Worm (Caenorhabditis elegans): ENCODE results near the gene trmt-10A.

Gene trmt-10A

ce11 chrIV:9953333-9953732 is 21.3 kb upstream of the trmt-10A start, which contains the start of gene gon-1:
Gene gon-1, minus strand, starts transcription at chrIV:9953433.
- TF ChIP-seq madf-2 (tag; optimal IDR thresholded peaks at IDR 0.05) (no peak), ttx-3 (tag; optimal IDR thresholded peaks at IDR 0.05) (no peak), sdc-2 (tag; optimal IDR thresholded peaks at IDR 0.05) (no peak), ceh-18 (tag; optimal IDR thresholded peaks at IDR 0.05) (no peak), ztf-16 (tag; optimal IDR thresholded peaks at IDR 0.05) (no peak), pha-4 (tag; optimal IDR thresholded peaks at IDR 0.05) (no peak), ceh-9 (tag; optimal IDR thresholded peaks at IDR 0.05) (no peak), hlh-6 (tag; optimal IDR thresholded peaks at IDR 0.05) (no peak), ceh-30 (tag; optimal IDR thresholded peaks at IDR 0.05) (no peak), lim-6 (tag; optimal IDR thresholded peaks at IDR 0.05) (no peak), ama-1 (optimal IDR thresholded peaks at IDR 0.05) (no peak)

- TF ChIP-seq ceh-18 (tag; optimal IDR thresholded peaks at IDR 0.05), result peak; percentile 40
- no peak for TF ChIP-seq ceh-24 (tag; optimal IDR thresholded peaks at IDR 0.05)
Measured at ce11 chrIV:9948035-9948434, 16.0 kb upstream of the trmt-10A start.

ce11 chrIV:9944279-9944678 is 12.3 kb upstream of the trmt-10A start:
- TF ChIP-seq pax-1 (tag; optimal IDR thresholded peaks at IDR 0.05) (no peak), ceh-9 (tag; optimal IDR thresholded peaks at IDR 0.05) (no peak), C38D4.7 (GFP tag; optimal IDR thresholded peaks at IDR 0.05) (no peak), sox-4 (tag; optimal IDR thresholded peaks at IDR 0.05) (no peak), ceh-31 (tag; optimal IDR thresholded peaks at IDR 0.05) (no peak), tbx-7 (tag; optimal IDR thresholded peaks at IDR 0.05) (no peak), K02D7.2 (tag; optimal IDR thresholded peaks at IDR 0.05) (no peak), pqm-1 (tag; optimal IDR thresholded peaks at IDR 0.05) (no peak), nhr-11 (tag; optimal IDR thresholded peaks at IDR 0.05) (no peak), hlh-15 (tag; optimal IDR thresholded peaks at IDR 0.05) (no peak), nfya-1 (tag; optimal IDR thresholded peaks at IDR 0.05) (no peak), pag-3 (tag; optimal IDR thresholded peaks at IDR 0.05; ENCODE audit: borderline replicate concordance) (no peak), fax-1 (tag; optimal IDR thresholded peaks at IDR 0.05) (no peak), ceh-14 (tag; optimal IDR thresholded peaks at IDR 0.05) (no peak), madf-2 (tag; optimal IDR thresholded peaks at IDR 0.05) (no peak), ceh-6 (GFP tag; optimal IDR thresholded peaks at IDR 0.05) (no peak), unc-42 (tag; optimal IDR thresholded peaks at IDR 0.05) (no peak)

- TF ChIP-seq ref-2 (tag; optimal IDR thresholded peaks at IDR 0.05) (no peak), K09A11.1 (tag; optimal IDR thresholded peaks at IDR 0.05; ENCODE audit: insufficient read depth) (no peak), gmeb-2 (tag; optimal IDR thresholded peaks at IDR 0.05) (no peak), fkh-10 (GFP tag; optimal IDR thresholded peaks at IDR 0.05) (no peak), sox-4 (tag; optimal IDR thresholded peaks at IDR 0.05) (no peak), ttx-3 (tag; optimal IDR thresholded peaks at IDR 0.05) (no peak), syd-9 (tag; optimal IDR thresholded peaks at IDR 0.05) (no peak), ets-4 (tag; optimal IDR thresholded peaks at IDR 0.05) (no peak), dve-1 (tag; optimal IDR thresholded peaks at IDR 0.05) (no peak), fkh-6 (tag; optimal IDR thresholded peaks at IDR 0.05) (no peak), pha-2 (tag; optimal IDR thresholded peaks at IDR 0.05) (no peak), pros-1 (tag; optimal IDR thresholded peaks at IDR 0.05) (no peak), hlh-15 (tag; optimal IDR thresholded peaks at IDR 0.05) (no peak), zip-5 (tag; optimal IDR thresholded peaks at IDR 0.05) (no peak), ztf-16 (tag; optimal IDR thresholded peaks at IDR 0.05) (no peak), ceh-31 (tag; optimal IDR thresholded peaks at IDR 0.05) (no peak), eyg-1 (tag; optimal IDR thresholded peaks at IDR 0.05) (no peak), elt-4 (tag; optimal IDR thresholded peaks at IDR 0.05) (no peak), hlh-13 (GFP tag; optimal IDR thresholded peaks at IDR 0.05) (no peak), pha-4 (tag; optimal IDR thresholded peaks at IDR 0.05) (no peak)
Measured at ce11 chrIV:9943214-9943613, 11.2 kb upstream of the trmt-10A start.

All from whole organism, late embryonic.